Fruit fly (Drosophila melanogaster) whole organism, embryonic: ENCODE results near the gene C901.
A peak's percentile ranks its signal among the peaks of the same experiment; 100 is the strongest.

Experiments
- Awh ChIP-seq: fragments of 200-800 bp; sonication (Bioruptor generic); IDR thresholded peaks from 2 replicates; pipeline ENCODE4, ENCODE4 v1.3.6; 2022; ENCODE audit warnings: missing biosample characterization, missing genetic modification characterization
- B-H1 ChIP-seq: fragments of 200-800 bp; sonication (Bioruptor generic); IDR thresholded peaks from 3 replicates; pipeline ENCODE4 v1.3.6; 2022; ENCODE audit warnings: missing biosample characterization, missing genetic modification characterization
- BEAF-32 ChIP-seq: fragments of 200-800 bp; sonication (Bioruptor generic); optimal IDR thresholded peaks from 3 replicates; lab custom pipeline; 2017; ENCODE audit warnings: missing biosample characterization, missing genetic modification characterization, mild to moderate bottlenecking, moderate library complexity, missing genetic modification reagents
- CG10431 ChIP-seq: fragments of 200-800 bp; sonication (Bioruptor generic); optimal IDR thresholded peaks from 3 replicates; lab custom pipeline; 2018; ENCODE audit warnings: missing biosample characterization, mild to moderate bottlenecking, missing genetic modification characterization
- CG10565 ChIP-seq: fragments of 200-800 bp; sonication (Bioruptor generic); optimal IDR thresholded peaks from 3 replicates; lab custom pipeline; 2016; ENCODE audit warnings: missing biosample characterization, mild to moderate bottlenecking, missing genetic modification characterization
- CG13287 ChIP-seq: fragments of 200-800 bp; sonication (Bioruptor generic); IDR thresholded peaks from 2 replicates; pipeline ENCODE4 v1.3.6; 2022; ENCODE audit warnings: missing biosample characterization, missing genetic modification characterization; ENCODE audit not compliant: partially characterized antibody
- CG14860 ChIP-seq: fragments of 200-800 bp; sonication (Bioruptor generic); IDR thresholded peaks from 3 replicates; pipeline ENCODE4 v1.3.6; 2022; ENCODE audit warnings: missing biosample characterization, missing genetic modification characterization; ENCODE audit not compliant: partially characterized antibody
- CG15073 ChIP-seq: fragments of 200-800 bp; sonication (Bioruptor generic); optimal IDR thresholded peaks from 2 replicates; lab custom pipeline; 2016; ENCODE audit warnings: missing biosample characterization, missing genetic modification characterization
- CG15696 ChIP-seq: fragments of 200-800 bp; sonication (Bioruptor generic); optimal IDR thresholded peaks from 2 replicates; lab custom pipeline; 2019; ENCODE audit warnings: missing biosample characterization, mild to moderate bottlenecking, missing genetic modification characterization, moderate library complexity
- CG1602 ChIP-seq: fragments of 200-800 bp; sonication (Bioruptor generic); optimal IDR thresholded peaks from 3 replicates; lab custom pipeline; 2016; ENCODE audit warnings: missing biosample characterization, missing genetic modification characterization
- CG16863 ChIP-seq: fragments of 200-800 bp; sonication (Bioruptor generic); optimal IDR thresholded peaks from 3 replicates; lab custom pipeline; 2016; ENCODE audit warnings: missing biosample characterization, missing genetic modification characterization
- CG17328 ChIP-seq: fragments of 200-800 bp; sonication (Bioruptor generic); IDR thresholded peaks from 2 replicates; pipeline ENCODE4 v1.3.6; 2022; ENCODE audit warnings: missing biosample characterization, missing genetic modification characterization
- CG17385 ChIP-seq: fragments of 200-800 bp; sonication (Bioruptor generic); optimal IDR thresholded peaks from 3 replicates; lab custom pipeline; 2018; ENCODE audit warnings: missing biosample characterization, mild to moderate bottlenecking, missing genetic modification characterization
- CG18476 ChIP-seq: fragments of 200-800 bp; sonication (Bioruptor generic); optimal IDR thresholded peaks from 2 replicates; lab custom pipeline; 2016; ENCODE audit warnings: missing biosample characterization, mild to moderate bottlenecking, missing genetic modification characterization
- CG30020 ChIP-seq: fragments of 200-800 bp; optimal IDR thresholded peaks from 2 replicates; lab custom pipeline; 2019; ENCODE audit warnings: missing biosample characterization, mild to moderate bottlenecking, missing genetic modification characterization, moderate library complexity
- CG30403 ChIP-seq: fragments of 200-800 bp; sonication (Bioruptor generic); optimal IDR thresholded peaks from 3 replicates; lab custom pipeline; 2016; ENCODE audit warnings: missing biosample characterization, missing genetic modification characterization
- CG4328 ChIP-seq: fragments of 200-800 bp; sonication (Bioruptor generic); optimal IDR thresholded peaks from 3 replicates; lab custom pipeline; 2017; ENCODE audit warnings: missing biosample characterization, missing genetic modification reagents, missing genetic modification characterization
- CG7963 ChIP-seq: fragments of 200-800 bp; sonication (Bioruptor generic); IDR thresholded peaks from 3 replicates; pipeline ENCODE4 v1.3.6; 2022; ENCODE audit warnings: missing biosample characterization, missing genetic modification characterization; ENCODE audit not compliant: partially characterized antibody
- CG8290 ChIP-seq, 3 experiments: fragments of 200-800 bp; sonication (Bioruptor generic); optimal IDR thresholded peaks; 2 replicates each; lab custom pipeline; 2016 to 2019; ENCODE audit warnings: missing biosample characterization in 3 of 3, missing genetic modification characterization in 3 of 3, mild to moderate bottlenecking in 2 of 3, moderate library complexity in 1 of 3
- CG9437 ChIP-seq: fragments of 200-800 bp; sonication (Bioruptor generic); optimal IDR thresholded peaks from 2 replicates; lab custom pipeline; 2018; ENCODE audit warnings: missing biosample characterization, mild to moderate bottlenecking, missing genetic modification characterization
- Dip2 ChIP-seq: fragments of 200-800 bp; sonication (Bioruptor generic); IDR thresholded peaks from 2 replicates; pipeline ENCODE4 v1.3.6; 2022; ENCODE audit warnings: missing biosample characterization, missing genetic modification characterization
- Dp ChIP-seq: fragments of 200-800 bp; sonication (Bioruptor generic); optimal IDR thresholded peaks from 2 replicates; lab custom pipeline; 2018; ENCODE audit warnings: missing biosample characterization, mild to moderate bottlenecking, missing genetic modification characterization, moderate library complexity
- Dref ChIP-seq: fragments of 200-800 bp; sonication (Bioruptor generic); IDR thresholded peaks from 2 replicates; pipeline ENCODE4 v1.3.6; 2022; ENCODE audit warnings: missing biosample characterization, missing genetic modification characterization
- Drgx ChIP-seq: fragments of 200-800 bp; sonication (Bioruptor generic); IDR thresholded peaks from 2 replicates; pipeline ENCODE4 v1.3.6; 2022; ENCODE audit warnings: missing biosample characterization, missing genetic modification characterization
- E2f2 ChIP-seq: fragments of 200-800 bp; sonication (Bioruptor generic); IDR thresholded peaks from 2 replicates; pipeline ENCODE4 v1.3.6; 2022; ENCODE audit warnings: missing biosample characterization, missing genetic modification characterization
- MTF-1 ChIP-seq: fragments of 200-800 bp; sonication (Bioruptor generic); optimal IDR thresholded peaks from 2 replicates; lab custom pipeline; 2018; ENCODE audit warnings: missing biosample characterization, mild to moderate bottlenecking, missing genetic modification characterization, borderline replicate concordance
- Mad ChIP-seq: fragments of 200-800 bp; sonication (Bioruptor generic); optimal IDR thresholded peaks from 2 replicates; lab custom pipeline; 2016; ENCODE audit warnings: missing biosample characterization, missing genetic modification characterization
- Scr ChIP-seq: fragments of 200-800 bp; sonication (Bioruptor generic); IDR thresholded peaks from 2 replicates; pipeline ENCODE4 v1.3.6; 2022; ENCODE audit warnings: missing biosample characterization, missing genetic modification characterization; ENCODE audit not compliant: partially characterized antibody
- Sry-δ ChIP-seq: fragments of 200-800 bp; sonication (Bioruptor generic); optimal IDR thresholded peaks from 2 replicates; lab custom pipeline; 2016; ENCODE audit warnings: missing biosample characterization, missing genetic modification characterization
- Trl ChIP-seq, 3 experiments: fragments of >200 bp in 2 of 3; fragments of 200-800 bp in 1 of 3; sonication (Bioruptor generic) in 1 of 3; optimal IDR thresholded peaks; 2 replicates in 1 of 3; 3 replicates in 2 of 3; lab custom pipeline; 2016 to 2017; ENCODE audit warnings: missing biosample characterization in 1 of 3, missing genetic modification characterization in 1 of 3
- amos ChIP-seq: fragments of 200-800 bp; sonication (Bioruptor generic); IDR thresholded peaks from 2 replicates; pipeline ENCODE4 v1.3.6; 2022; ENCODE audit warnings: missing biosample characterization, missing genetic modification characterization; ENCODE audit not compliant: partially characterized antibody
- bbx ChIP-seq: fragments of 200-800 bp; sonication (Bioruptor generic); IDR thresholded peaks from 2 replicates; pipeline ENCODE4 v1.3.6; 2022; ENCODE audit warnings: missing biosample characterization, missing genetic modification characterization; ENCODE audit not compliant: partially characterized antibody
- bigmax ChIP-seq: fragments of 200-800 bp; sonication (Bioruptor generic); optimal IDR thresholded peaks from 2 replicates; lab custom pipeline; 2018; ENCODE audit warnings: missing biosample characterization, mild to moderate bottlenecking, missing genetic modification characterization
- chinmo ChIP-seq: fragments of 200-800 bp; sonication (Bioruptor generic); IDR thresholded peaks from 4 replicates; pipeline ENCODE4 v1.3.6; 2022; ENCODE audit warnings: missing biosample characterization, missing genetic modification characterization; ENCODE audit not compliant: partially characterized antibody
- crp ChIP-seq, 2 experiments: fragments of 200-800 bp; sonication (Bioruptor generic); optimal IDR thresholded peaks; 2 replicates in 1 of 2; 3 replicates in 1 of 2; lab custom pipeline; 2017; ENCODE audit warnings: missing biosample characterization in 2 of 2, missing genetic modification characterization in 2 of 2, mild to moderate bottlenecking in 1 of 2, moderate library complexity in 1 of 2
- disco-r ChIP-seq: fragments of 200-800 bp; sonication (Bioruptor generic); optimal IDR thresholded peaks from 2 replicates; lab custom pipeline; 2016; ENCODE audit warnings: missing biosample characterization, missing genetic modification characterization
- dysf ChIP-seq: fragments of 200-800 bp; sonication (Bioruptor generic); IDR thresholded peaks from 3 replicates; pipeline ENCODE4 v1.3.6; 2022; ENCODE audit warnings: missing biosample characterization, missing genetic modification characterization
- gfzf ChIP-seq: fragments of 200-800 bp; sonication (Bioruptor generic); optimal IDR thresholded peaks from 2 replicates; lab custom pipeline; 2016; ENCODE audit warnings: missing biosample characterization, mild to moderate bottlenecking, missing genetic modification characterization, moderate library complexity
- h ChIP-seq: fragments of >200 bp; optimal IDR thresholded peaks from 2 replicates; lab custom pipeline; 2017
- lbe ChIP-seq: fragments of 200-800 bp; sonication (Bioruptor generic); optimal IDR thresholded peaks from 2 replicates; lab custom pipeline; 2016; ENCODE audit warnings: missing biosample characterization, mild to moderate bottlenecking, missing genetic modification characterization
- nerfin-2 ChIP-seq: fragments of 200-800 bp; sonication (Bioruptor generic); IDR thresholded peaks from 2 replicates; pipeline ENCODE4 v1.3.6; 2022; ENCODE audit warnings: missing biosample characterization, missing genetic modification characterization; ENCODE audit not compliant: partially characterized antibody
- pita ChIP-seq: fragments of 200-800 bp; sonication (Bioruptor generic); optimal IDR thresholded peaks from 2 replicates; lab custom pipeline; 2017; ENCODE audit warnings: missing biosample characterization, mild to moderate bottlenecking, missing genetic modification characterization
- scrt ChIP-seq: fragments of 200-800 bp; sonication (Bioruptor generic); optimal IDR thresholded peaks from 2 replicates; lab custom pipeline; 2018; ENCODE audit warnings: missing biosample characterization, mild to moderate bottlenecking, missing genetic modification characterization, moderate library complexity
- sd ChIP-seq: fragments of 200-800 bp; sonication (Bioruptor generic); optimal IDR thresholded peaks from 3 replicates; lab custom pipeline; 2018; ENCODE audit warnings: missing biosample characterization, mild to moderate bottlenecking, missing genetic modification characterization, moderate library complexity
- stc ChIP-seq: fragments of 200-800 bp; sonication (Bioruptor generic); IDR thresholded peaks from 2 replicates; pipeline ENCODE4 v1.3.6; 2022; ENCODE audit warnings: missing biosample characterization, missing genetic modification characterization
- stwl ChIP-seq: fragments of 200-800 bp; sonication (Bioruptor generic); optimal IDR thresholded peaks from 3 replicates; lab custom pipeline; 2018; ENCODE audit warnings: missing biosample characterization, mild to moderate bottlenecking, missing genetic modification characterization, moderate library complexity
- sug ChIP-seq: fragments of 200-800 bp; optimal IDR thresholded peaks from 2 replicates; lab custom pipeline; 2019; ENCODE audit warnings: missing biosample characterization, mild to moderate bottlenecking, missing genetic modification characterization, moderate library complexity
- tin ChIP-seq: fragments of 200-800 bp; sonication (Bioruptor generic); optimal IDR thresholded peaks from 3 replicates; lab custom pipeline; 2016; ENCODE audit warnings: missing biosample characterization, missing genetic modification characterization
- unc-4 ChIP-seq: fragments of 200-800 bp; sonication (Bioruptor generic); IDR thresholded peaks from 2 replicates; pipeline ENCODE4 v1.3.6; 2022; ENCODE audit warnings: missing biosample characterization, missing genetic modification characterization; ENCODE audit not compliant: partially characterized antibody

C901 gene

dm6 chrX:10929613-10930012, 37.3 kb downstream of the C901 start (continued):
- peak; percentile 65 for TF ChIP-seq gfzf (GFP tag; lab: Kevin White, UChicago)
- no peak for TF ChIP-seq Drgx (GFP tag; lab: Robert Waterston, UW)
- TF ChIP-seq chinmo (GFP tag; lab: Robert Waterston, UW), result peak; percentile 51; the same call in 1 of the 4 replicates
- peak; percentile 80 for TF ChIP-seq CG13287 (GFP tag; lab: Robert Waterston, UW)
- TF ChIP-seq dysf, result no peak
- TF ChIP-seq crp (GFP tag; optimal IDR thresholded peaks at IDR 0.05; lab: Kevin White, UChicago), result peak in 1 of 2 experiments; percentile 1
- TF ChIP-seq Dref (GFP tag; lab: Robert Waterston, UW), result peak; percentile 65
- peak; percentile 76 for TF ChIP-seq E2f2 (GFP tag; lab: Robert Waterston, UW)
- peak in 1 of 2 experiments; percentile 4 for TF ChIP-seq Trl (optimal IDR thresholded peaks at IDR 0.05; lab: Kevin White, UChicago)
- no peak for TF ChIP-seq Trl (GFP tag; optimal IDR thresholded peaks at IDR 0.05; lab: Kevin White, UChicago)
- peak; percentile 100 for TF ChIP-seq stwl (tag; lab: Kevin White, UChicago)
- TF ChIP-seq amos (GFP tag; lab: Robert Waterston, UW), result peak; percentile 59
- peak; percentile 21 for TF ChIP-seq Sry-δ (GFP tag; lab: Kevin White, UChicago)
- TF ChIP-seq B-H1 (GFP tag; lab: Robert Waterston, UW), result no peak
- peak; percentile 54 for TF ChIP-seq Scr (GFP tag; lab: Robert Waterston, UW)
- no peak for TF ChIP-seq disco-r (GFP tag; lab: Kevin White, UChicago)
- no peak for TF ChIP-seq bigmax (GFP tag; lab: Kevin White, UChicago)
- TF ChIP-seq CG30020 (tag; lab: Kevin White, UChicago), result no peak
- TF ChIP-seq pita (GFP tag; lab: Kevin White, UChicago), result no peak
- TF ChIP-seq bbx (GFP tag; lab: Robert Waterston, UW), result peak; percentile 61; the same call in 1 of the 2 replicates
- no peak for TF ChIP-seq h
- peak; percentile 45 for TF ChIP-seq sd (tag; lab: Kevin White, UChicago)
- no peak for TF ChIP-seq stc
- no peak for TF ChIP-seq Mad (GFP tag; lab: Kevin White, UChicago)
- no peak for TF ChIP-seq CG10431 (GFP tag; lab: Kevin White, UChicago)
- TF ChIP-seq Dp (GFP tag; lab: Kevin White, UChicago), result peak; percentile 61
- peak; percentile 58; the same call in 1 of the 3 replicates for TF ChIP-seq CG7963
- peak; percentile 41 for TF ChIP-seq CG8290 (GFP tag; optimal IDR thresholded peaks at IDR 0.05; lab: Kevin White, UChicago)
- no peak for TF ChIP-seq CG8290 (tag; optimal IDR thresholded peaks at IDR 0.05; lab: Kevin White, UChicago)
- TF ChIP-seq BEAF-32, result peak; percentile 61

- no peak for TF ChIP-seq Awh (GFP tag; lab: Robert Waterston, UW)
- no peak for TF ChIP-seq sug
- no peak for TF ChIP-seq unc-4 (GFP tag; lab: Robert Waterston, UW)
- no peak for TF ChIP-seq CG18476 (GFP tag; lab: Kevin White, UChicago)
- no peak for TF ChIP-seq CG17385
- TF ChIP-seq scrt (GFP tag; lab: Kevin White, UChicago), result no peak
- no peak for TF ChIP-seq Dip2 (GFP tag; lab: Robert Waterston, UW)
- no peak for TF ChIP-seq CG30403 (GFP tag; lab: Kevin White, UChicago)
- no peak for TF ChIP-seq MTF-1 (GFP tag; lab: Kevin White, UChicago)
- peak; percentile 79 for TF ChIP-seq lbe (GFP tag; lab: Kevin White, UChicago)
- no peak for TF ChIP-seq CG4328 (GFP tag; lab: Kevin White, UChicago)
- TF ChIP-seq CG9437 (GFP tag; lab: Kevin White, UChicago), result no peak
- no peak for TF ChIP-seq BEAF-32
- TF ChIP-seq CG14860, result no peak
- no peak for TF ChIP-seq CG15696 (tag; lab: Kevin White, UChicago)
- no peak for TF ChIP-seq nerfin-2
- TF ChIP-seq CG17328 (GFP tag; lab: Robert Waterston, UW), result no peak
- TF ChIP-seq CG16863, result no peak
- TF ChIP-seq CG10565 (GFP tag; lab: Kevin White, UChicago), result no peak
- TF ChIP-seq CG1602 (GFP tag; lab: Kevin White, UChicago), result no peak
- no peak for TF ChIP-seq Dp (GFP tag; lab: Kevin White, UChicago)
- TF ChIP-seq tin (GFP tag; lab: Kevin White, UChicago), result no peak
- no peak for TF ChIP-seq CG15073 (GFP tag; lab: Kevin White, UChicago)
Observed at dm6 chrX:10927110-10927509, 39.8 kb downstream of the C901 start, which contains the start of gene CG2145. CG2145 (plus strand) TSS chrX:10927399.
